Fruit fly (Drosophila melanogaster) whole organism, pupa: ENCODE data around the gene CG33159.
A peak's percentile ranks its signal among the peaks of the same experiment; 100 is the strongest.

Source experiments
- CG32121 ChIP-seq: fragments of 200-800 bp; sonication (Bioruptor generic); IDR thresholded peaks from 2 replicates; pipeline ENCODE4 v1.3.6; 2022; ENCODE audit warnings: missing biosample characterization, missing genetic modification characterization
- CG34367 ChIP-seq: fragments of 200-800 bp; sonication (Bioruptor generic); optimal IDR thresholded peaks from 2 replicates; lab custom pipeline; 2018; ENCODE audit warnings: missing biosample characterization, mild to moderate bottlenecking, missing genetic modification characterization
- EcR ChIP-seq: fragments of 200-800 bp; sonication (Bioruptor generic); optimal IDR thresholded peaks from 3 replicates; lab custom pipeline; 2019; ENCODE audit warnings: missing biosample characterization, missing genetic modification characterization, mild to moderate bottlenecking, moderate library complexity, missing genetic modification reagents
- fd96Ca ChIP-seq: fragments of 200-800 bp; sonication (Bioruptor generic); IDR thresholded peaks from 3 replicates; pipeline ENCODE4 v1.3.6; 2022; ENCODE audit warnings: missing biosample characterization, missing genetic modification characterization

DNA sequence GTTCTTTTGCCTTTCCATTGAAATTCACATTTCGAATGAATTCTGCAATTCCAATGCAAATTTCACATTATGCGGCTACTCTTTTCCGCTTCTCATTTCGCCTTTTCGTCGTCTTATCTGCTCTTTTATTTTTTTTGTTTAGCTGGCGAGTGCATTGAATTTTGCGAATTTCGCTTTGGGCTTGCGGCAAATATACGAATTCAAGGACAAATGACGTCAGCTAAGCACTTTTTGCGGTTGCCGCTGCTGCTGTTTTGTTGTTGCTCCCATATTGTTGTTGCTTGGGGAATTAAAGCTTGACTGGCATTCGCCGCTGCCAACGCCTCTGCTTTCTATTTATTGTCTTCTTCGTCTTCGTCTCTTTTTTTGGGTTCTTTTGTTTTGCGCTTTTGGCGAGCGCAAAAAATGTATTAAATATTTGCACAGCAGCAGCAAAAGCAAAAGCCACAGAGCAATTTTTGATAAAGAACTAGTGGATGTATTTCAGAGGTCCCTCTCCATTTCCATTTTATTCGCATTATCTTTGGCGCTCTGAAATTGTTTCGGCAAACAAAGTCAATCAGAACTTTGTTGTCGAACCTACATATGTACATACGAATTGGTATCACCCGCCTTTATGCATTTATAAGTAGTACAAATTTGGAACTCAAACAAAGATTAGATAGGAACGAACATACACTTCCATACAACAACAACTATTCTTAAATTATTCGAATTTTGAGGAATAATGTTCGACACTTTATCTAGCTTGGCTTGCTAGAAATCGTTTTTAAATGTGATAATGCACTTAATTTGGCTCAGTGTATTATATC lies 35.7 kb upstream of the CG33159 start:
- TF ChIP-seq CG32121 (GFP tag; lab: Robert Waterston, UW) (no peak), fd96Ca (GFP tag; lab: Robert Waterston, UW) (no peak), CG34367 (tag; lab: Kevin White, UChicago) (peak; percentile 83), EcR (GFP tag; lab: Kevin White, UChicago) (peak; percentile 94)
